Worm (Caenorhabditis elegans) whole organism, dauer: ENCODE measurements around the gene T02E9.5.

Source experiments
- unc-62 ChIP-seq: sonication (generic microtip); optimal IDR thresholded peaks from 2 replicates; lab custom pipeline; 2017; ENCODE audit warnings: missing biosample characterization, missing genetic modification reagents, missing genetic modification characterization

T02E9.5 gene

DNA sequence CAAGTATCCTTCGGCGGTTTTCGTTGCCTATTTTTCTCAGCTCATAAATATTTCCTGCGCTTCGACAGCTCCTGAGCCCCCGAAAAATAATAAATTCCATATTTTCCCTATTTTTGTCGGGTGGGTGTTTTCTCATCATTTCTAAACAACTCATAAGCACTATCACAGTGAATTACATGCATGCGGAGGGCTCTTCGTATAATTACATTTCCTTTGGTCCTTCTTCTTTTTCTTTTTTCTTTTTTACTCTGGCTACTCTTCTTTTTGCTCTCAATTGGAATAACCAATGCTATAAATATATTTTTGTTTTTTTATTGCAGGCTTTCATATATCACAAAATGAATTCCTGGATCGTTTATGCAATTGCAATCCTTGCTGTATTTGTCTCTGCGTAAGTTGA, at the start of gene T02E9.5:
Gene T02E9.5 (plus strand): TSS at position 321 of the 400 bp plus-strand sequence.
- no peak for TF ChIP-seq unc-62 (GFP tag; lab: Kevin White, UChicago)

DNA sequence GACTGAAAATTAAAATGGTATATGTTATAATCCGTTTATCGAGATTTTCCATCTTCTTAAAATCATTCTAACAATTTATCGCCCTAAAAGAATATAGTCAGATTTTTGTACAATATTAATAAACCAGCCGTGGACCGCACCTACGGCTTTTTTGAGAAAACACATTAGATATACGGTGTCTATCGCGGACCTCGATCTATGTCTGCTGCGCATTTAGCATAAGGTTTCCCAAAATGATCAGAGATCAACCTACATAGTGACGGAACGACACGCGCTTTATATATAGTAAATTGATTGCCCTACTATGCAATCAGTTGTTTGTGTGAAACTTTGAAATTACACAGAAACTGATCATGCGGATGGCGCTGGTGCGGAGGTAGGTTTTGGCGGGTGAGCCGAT, 49.4 kb upstream of the T02E9.5 start:
- no peak for TF ChIP-seq unc-62 (GFP tag; lab: Kevin White, UChicago)

DNA sequence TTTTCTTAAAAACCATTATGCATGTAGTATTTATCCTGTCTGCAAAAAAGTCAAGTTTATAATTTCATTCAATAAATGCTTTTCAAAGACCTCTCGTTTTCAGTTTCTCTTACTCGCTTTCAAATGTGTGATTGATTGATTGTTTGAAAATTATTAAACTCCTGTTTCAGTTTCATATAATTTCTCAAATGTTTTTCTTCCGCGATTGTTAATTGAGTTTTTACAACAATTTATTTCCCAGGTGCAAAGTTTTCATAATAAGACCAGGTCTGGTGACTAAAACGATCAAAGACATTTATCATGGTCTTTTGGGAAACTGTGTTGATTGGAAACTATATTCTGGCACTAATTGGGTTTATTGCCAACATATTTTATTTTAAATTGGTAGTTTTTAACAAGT, 47.6 kb upstream of the T02E9.5 start, which contains the start of gene T03F7.6:
Gene T03F7.6 (plus strand): TSS at position 301 of the 400 bp plus-strand sequence.
- no peak for TF ChIP-seq unc-62 (GFP tag; lab: Kevin White, UChicago)

DNA sequence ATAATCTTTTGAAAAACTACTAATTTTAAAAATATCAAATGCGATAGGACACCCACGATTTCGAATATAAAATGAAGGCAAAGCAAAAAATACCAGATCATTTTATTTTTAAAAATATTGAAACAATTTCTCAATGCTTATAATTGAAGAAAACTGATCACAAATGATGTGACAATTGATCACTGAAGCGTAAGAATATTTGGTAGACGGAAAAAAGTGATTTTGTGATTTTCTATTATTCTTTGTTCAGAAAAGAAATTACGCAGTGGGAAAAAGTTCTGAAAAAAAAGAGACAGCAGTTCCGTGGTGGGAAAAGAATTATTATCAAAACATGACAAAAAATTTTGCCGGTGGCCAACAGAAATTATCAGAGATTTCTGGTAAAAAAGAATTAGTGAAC, 43.4 kb upstream of the T02E9.5 start, which contains the start of gene T03F7.5:
Gene T03F7.5 (minus strand): TSS at position 101 of the 400 bp plus-strand sequence.
- no peak for TF ChIP-seq unc-62 (GFP tag; lab: Kevin White, UChicago)

DNA sequence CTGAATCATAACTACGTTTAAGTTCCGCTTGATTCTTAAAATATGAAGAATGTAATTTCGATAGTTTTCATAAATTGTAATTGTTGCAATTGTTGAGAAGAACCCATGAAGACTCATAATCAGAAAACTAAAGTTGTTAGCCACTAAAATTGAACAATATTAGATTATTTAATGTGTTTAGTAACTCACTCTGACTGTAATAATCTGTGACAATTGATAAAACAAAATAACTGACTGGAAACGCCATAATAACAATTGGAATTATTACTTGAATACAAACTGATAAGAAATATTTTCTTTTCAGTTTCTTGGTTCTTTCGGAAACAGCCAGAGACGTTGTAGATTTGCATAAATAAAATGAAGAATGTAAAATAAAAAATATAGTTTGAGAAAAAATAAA, 42.6 kb upstream of the T02E9.5 start:
- no peak for TF ChIP-seq unc-62 (GFP tag; lab: Kevin White, UChicago)

DNA sequence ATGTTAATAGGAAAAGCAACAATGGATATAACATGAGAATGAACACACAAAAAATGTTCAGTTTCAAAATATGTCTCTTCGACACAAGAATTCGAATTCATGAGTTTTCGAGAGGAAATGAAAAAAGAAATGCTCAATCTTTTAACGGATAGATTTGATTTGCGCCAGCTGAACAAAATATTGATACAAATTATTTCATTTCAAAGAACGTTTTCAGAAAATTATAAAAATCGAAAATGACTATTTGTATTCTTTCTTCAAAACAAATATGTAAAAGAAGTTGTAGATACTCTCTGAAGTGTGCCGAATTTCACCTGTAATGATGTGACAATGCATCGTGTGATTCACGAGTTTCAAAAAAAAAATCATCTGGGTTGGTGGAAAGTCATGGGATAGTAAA, 41.5 kb upstream of the T02E9.5 start, which contains the start of gene srh-47:
Gene srh-47 (minus strand): TSS at position 101 of the 400 bp plus-strand sequence.
- TF ChIP-seq unc-62 (GFP tag; lab: Kevin White, UChicago), result no peak

DNA sequence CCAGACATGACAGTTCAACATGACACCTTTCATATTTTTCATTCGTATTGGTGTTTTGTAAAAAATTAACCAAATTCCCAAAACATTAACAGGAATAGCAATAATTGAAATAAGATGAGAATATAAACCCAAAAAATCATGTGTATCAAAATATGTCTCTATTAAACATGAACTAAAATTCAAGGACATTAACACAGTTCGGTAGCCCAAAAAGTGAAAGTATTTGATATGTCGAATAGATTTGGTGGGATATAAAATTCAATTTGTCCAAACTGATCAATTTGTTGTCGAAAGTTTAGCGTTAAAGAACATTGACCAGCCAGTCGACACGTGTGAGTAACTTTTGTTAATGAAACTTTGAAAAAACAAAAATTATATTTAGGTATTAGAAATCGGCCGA, 39.3 kb upstream of the T02E9.5 start, which contains the start of gene srh-46:
Gene srh-46 (minus strand): TSS at position 189 of the 400 bp plus-strand sequence.
- no peak for TF ChIP-seq unc-62 (GFP tag; lab: Kevin White, UChicago)

DNA sequence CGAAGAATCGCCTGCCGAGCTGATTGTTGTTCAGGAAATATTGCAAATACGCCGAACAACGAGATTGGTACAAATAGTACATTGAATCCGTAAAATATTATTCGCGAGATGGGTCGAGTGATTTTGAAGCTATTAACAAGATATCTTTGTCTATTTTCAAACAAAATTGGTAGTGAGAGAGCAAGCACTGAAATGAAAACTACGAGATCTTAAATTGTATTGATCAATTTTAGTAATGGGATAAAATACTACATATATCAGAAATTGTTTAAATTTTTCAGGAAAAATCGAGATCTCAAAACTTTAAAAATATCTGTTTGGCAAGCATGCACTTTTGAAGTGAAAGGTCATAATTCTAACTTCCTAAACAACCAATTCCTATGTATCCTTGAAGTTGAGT, 37.8 kb upstream of the T02E9.5 start:
- TF ChIP-seq unc-62 (GFP tag; lab: Kevin White, UChicago), result no peak

DNA sequence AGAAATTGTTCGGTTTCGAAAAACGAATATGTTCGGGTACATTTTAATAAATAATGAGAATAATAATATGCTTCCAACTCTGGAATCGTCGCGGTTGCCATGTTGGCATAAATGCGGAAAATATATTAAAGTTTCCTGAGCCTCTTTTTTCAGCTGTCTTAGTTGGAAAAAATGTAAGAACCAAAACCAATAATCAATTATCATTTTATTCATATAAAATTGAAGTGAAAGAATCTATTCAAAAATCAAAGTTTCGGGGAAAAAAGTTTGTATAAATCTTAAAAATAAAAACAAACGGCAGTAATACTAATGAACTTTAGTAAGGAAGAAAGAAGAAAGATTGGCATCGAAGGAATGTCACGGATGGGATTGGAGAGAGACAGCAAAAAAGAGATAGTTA, 37.2 kb upstream of the T02E9.5 start, which contains the start of gene srh-45:
Gene srh-45 (minus strand): TSS at position 101 of the 400 bp plus-strand sequence.
- no peak for TF ChIP-seq unc-62 (GFP tag; lab: Kevin White, UChicago)

DNA sequence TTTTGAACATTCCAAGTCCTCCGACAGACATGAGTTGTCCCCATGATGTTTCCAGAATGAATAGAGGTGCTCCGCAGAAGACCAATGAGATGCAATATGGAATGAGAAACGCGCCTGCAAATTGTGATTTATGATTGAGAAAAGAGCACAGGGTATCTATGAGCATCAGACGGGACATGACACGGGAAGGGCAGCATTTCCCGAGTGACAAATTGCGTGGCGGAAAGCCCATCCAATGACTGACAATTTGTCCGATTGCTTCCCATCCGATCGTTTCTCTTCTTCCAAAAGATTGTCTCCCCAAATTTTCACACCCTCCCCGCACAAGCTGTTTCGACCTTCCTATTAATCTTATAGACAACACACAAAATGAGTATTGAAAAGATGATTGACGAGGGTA, 34.3 kb upstream of the T02E9.5 start:
- no peak for TF ChIP-seq unc-62 (GFP tag; lab: Kevin White, UChicago)

DNA sequence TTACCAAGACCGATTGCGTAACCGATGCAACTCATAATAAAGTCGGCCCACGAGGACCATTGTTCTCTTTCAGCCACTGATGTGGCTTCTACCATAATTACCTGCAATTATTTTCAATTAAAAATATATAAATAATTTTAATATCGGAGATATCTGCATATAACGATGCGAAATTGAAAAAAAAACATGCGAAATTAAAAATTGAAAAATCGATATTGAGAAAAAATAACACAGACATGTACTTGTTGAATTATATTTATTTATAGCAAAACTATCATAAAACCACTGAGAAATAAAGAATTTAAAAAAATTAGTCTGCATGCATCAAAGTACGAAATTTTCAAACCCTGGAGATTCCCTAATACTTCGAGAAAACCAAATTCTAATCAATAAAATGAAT, 33.7 kb upstream of the T02E9.5 start, which contains the start of gene snf-11:
Gene snf-11 (minus strand): TSS at position 101 of the 400 bp plus-strand sequence.
- TF ChIP-seq unc-62 (GFP tag; lab: Kevin White, UChicago), result no peak

DNA sequence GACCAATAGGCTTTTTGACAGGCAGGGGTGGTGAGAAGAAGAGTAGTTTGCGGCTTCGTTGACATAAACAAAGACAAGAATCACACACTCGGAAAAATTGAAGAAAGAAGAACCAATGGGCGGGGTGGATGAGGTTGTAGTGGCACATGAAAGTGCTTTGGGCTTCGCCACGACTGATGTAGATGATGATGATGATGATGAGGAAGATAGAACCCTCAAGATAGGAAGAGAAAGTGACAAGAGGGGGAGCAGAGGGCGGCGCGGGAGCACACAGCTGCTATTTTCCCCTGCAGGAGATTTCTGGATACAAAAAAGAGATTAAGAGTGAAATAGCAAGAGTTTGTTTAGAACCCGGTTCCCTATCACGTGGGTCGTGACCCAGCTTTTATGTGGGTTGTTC, 33.1 kb upstream of the T02E9.5 start:
- no peak for TF ChIP-seq unc-62 (GFP tag; lab: Kevin White, UChicago)

DNA sequence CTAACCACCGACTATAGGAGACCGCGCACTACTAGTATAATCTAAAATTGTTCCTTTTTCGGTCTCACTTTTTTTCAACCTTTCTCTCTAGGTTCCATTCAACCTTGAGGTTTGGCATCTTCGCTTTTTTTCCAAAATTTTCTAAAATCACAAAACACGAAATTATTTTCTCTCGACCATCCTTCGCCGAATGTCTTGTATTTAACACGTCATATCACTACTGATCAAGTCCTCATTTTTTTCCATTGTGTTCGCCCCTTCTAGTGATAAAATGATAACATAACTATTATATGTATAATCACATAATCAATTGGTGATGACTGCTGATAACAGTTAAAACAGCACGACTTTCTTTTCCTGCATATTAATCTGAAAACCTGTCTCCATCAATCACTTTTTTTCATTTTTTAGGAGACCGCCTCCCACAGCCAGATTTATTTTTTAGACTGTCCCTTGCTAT, 31.0 kb upstream of the T02E9.5 start, which contains the start of gene T03F7.7:
Gene T03F7.7 (plus strand): TSS at position 410 of the 460 bp plus-strand sequence.
- no peak for TF ChIP-seq unc-62 (GFP tag; lab: Kevin White, UChicago)

DNA sequence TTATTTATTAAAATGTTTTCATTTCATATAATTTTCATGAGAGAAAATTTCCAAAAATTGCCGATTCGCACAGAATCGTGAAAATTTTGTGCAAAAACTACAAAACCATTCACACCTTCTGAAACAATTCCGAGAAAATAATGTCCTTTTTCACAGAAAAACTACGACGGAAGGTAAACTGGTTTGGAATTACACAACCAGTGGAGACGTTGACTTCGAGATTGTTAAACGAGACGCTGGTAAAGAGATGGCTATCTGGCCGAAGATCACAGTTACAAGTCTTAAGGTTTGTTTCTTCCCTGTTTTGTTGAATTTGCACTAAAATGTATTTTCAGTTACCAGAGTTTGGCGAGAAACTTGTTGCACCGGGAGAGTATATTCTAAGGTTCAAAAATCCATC, 29.1 kb upstream of the T02E9.5 start:
- no peak for TF ChIP-seq unc-62 (GFP tag; lab: Kevin White, UChicago)

DNA sequence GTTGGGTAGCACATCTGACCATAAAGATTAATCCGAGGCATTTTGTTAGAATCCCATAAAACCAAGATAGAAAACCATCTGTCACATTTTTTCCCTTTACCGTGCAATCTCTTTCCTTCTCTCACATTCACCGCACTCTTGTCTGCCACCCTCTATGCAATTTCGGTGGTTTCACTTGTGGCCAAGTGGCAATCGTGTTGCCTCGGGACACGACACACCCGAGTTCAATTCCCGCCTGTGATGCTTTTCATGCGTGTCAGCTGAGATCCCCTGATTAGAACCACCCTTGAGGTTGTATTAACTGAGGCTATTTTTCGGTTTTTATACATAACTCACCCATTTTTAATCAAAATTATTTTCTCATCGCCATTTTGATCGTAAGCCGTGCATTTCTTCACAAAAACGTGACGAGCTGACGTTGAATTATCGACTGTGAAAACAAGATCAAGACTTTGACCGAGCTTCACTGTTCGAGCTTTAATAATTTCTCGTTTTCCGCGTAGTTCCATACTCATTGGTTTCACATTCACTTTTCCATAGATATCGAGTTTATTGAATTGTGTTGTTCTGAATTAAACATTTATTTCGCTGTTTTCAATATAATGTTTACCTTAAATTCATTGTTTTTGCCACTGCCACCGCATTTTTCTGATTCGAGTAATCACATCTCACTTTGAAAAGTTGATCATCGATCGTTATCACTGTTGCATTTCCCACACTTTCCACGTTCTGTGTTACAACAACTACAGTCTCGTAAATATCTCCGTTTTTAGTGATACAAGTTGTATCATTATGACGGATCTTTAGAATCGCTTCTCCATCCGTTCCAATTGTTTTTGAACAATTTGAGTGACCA, 27.8 kb upstream of the T02E9.5 start:
- TF ChIP-seq unc-62 (GFP tag; lab: Kevin White, UChicago), result no peak

DNA sequence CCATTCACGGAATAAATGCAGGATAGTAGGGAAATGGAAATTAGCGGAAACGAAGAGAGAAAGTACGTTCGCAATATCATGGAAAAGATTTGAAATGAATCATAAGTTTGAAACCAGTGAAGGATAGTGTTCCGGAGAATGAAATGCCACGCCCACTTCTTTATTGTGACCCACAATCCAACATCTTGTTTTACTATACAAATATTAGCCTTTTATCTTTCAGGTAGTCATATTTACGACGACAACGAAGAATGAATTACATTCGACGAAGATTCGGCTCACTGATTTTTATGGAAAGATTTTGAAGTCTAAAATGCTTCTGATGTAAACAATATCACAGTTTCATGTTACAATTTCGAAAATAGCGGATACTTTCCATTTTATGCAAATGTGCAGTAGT, 25.2 kb upstream of the T02E9.5 start, which contains the start of gene cutl-18:
Gene cutl-18 (minus strand): TSS at position 101 of the 400 bp plus-strand sequence.
- no peak for TF ChIP-seq unc-62 (GFP tag; lab: Kevin White, UChicago)
